Worm (Caenorhabditis elegans) whole organism, early embryonic: ENCODE results near the gene sri-77.

ENCODE experiments used
- scrt-1 ChIP-seq: fragments of 200-800 bp; sonication (Bioruptor generic); IDR thresholded peaks from 2 replicates; pipeline ENCODE4 v1.3.6; 2022; ENCODE audit warnings: missing genetic modification characterization, missing compliant biosample characterization
- tra-4 ChIP-seq: sonication (generic microtip); optimal IDR thresholded peaks from 2 replicates; lab custom pipeline; 2017; ENCODE audit warnings: missing genetic modification characterization, missing compliant biosample characterization

DNA sequence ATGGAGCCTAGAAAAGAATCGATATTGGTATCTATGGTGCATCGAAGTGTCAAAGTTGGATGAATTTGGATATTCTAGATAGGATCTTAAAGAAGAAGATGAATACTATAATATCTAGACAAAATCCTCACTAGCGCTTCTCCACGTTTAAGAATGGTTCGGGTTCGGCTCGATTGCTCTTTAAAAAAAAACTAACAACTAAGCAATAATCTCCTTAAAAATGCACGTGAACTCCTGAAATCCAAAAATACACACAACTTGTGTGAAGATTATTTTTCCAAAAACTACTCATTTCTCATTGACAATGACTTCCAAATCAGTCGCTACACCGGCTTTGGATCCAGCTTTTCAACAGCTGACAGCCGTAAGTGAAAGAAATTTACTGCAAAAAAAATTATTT is 25.9 kb upstream of the sri-77 start, which contains the start of gene D2062.1:
- no peak for TF ChIP-seq scrt-1
- TF ChIP-seq tra-4 (tag; lab: Kevin White, UChicago) = no peak
